Fruit fly (Drosophila melanogaster) whole organism, pupa: ENCODE data around the gene fru.

Experiments
- CG12605 ChIP-seq: fragments of 200-800 bp; sonication (Bioruptor generic); IDR thresholded peaks from 2 replicates; pipeline ENCODE4 v1.3.6; 2022; ENCODE audit warnings: missing biosample characterization, missing genetic modification characterization
- CG14655 ChIP-seq: fragments of 200-800 bp; sonication (Bioruptor generic); optimal IDR thresholded peaks from 3 replicates; lab custom pipeline; 2017; ENCODE audit warnings: mild to moderate bottlenecking, missing biosample characterization, missing genetic modification reagents, missing genetic modification characterization
- CG15710 ChIP-seq: fragments of 200-800 bp; sonication (Bioruptor generic); optimal IDR thresholded peaks from 2 replicates; lab custom pipeline; 2018; ENCODE audit warnings: missing biosample characterization, mild to moderate bottlenecking, missing genetic modification characterization, moderate library complexity
- CG17806 ChIP-seq: fragments of 200-800 bp; sonication (Bioruptor generic); optimal IDR thresholded peaks from 2 replicates; lab custom pipeline; 2018; ENCODE audit warnings: missing biosample characterization, mild to moderate bottlenecking, missing genetic modification characterization, moderate library complexity
- CG34367 ChIP-seq: fragments of 200-800 bp; sonication (Bioruptor generic); optimal IDR thresholded peaks from 2 replicates; lab custom pipeline; 2018; ENCODE audit warnings: missing biosample characterization, mild to moderate bottlenecking, missing genetic modification characterization
- CG8159 ChIP-seq: fragments of 200-800 bp; sonication (Bioruptor generic); optimal IDR thresholded peaks from 3 replicates; lab custom pipeline; 2018; ENCODE audit warnings: missing biosample characterization, mild to moderate bottlenecking, missing genetic modification characterization, moderate library complexity
- EcR ChIP-seq: fragments of 200-800 bp; sonication (Bioruptor generic); optimal IDR thresholded peaks from 3 replicates; lab custom pipeline; 2019; ENCODE audit warnings: missing biosample characterization, missing genetic modification characterization, mild to moderate bottlenecking, moderate library complexity, missing genetic modification reagents
- fd96Ca ChIP-seq: fragments of 200-800 bp; sonication (Bioruptor generic); IDR thresholded peaks from 3 replicates; pipeline ENCODE4 v1.3.6; 2022; ENCODE audit warnings: missing biosample characterization, missing genetic modification characterization

The fru gene

DNA sequence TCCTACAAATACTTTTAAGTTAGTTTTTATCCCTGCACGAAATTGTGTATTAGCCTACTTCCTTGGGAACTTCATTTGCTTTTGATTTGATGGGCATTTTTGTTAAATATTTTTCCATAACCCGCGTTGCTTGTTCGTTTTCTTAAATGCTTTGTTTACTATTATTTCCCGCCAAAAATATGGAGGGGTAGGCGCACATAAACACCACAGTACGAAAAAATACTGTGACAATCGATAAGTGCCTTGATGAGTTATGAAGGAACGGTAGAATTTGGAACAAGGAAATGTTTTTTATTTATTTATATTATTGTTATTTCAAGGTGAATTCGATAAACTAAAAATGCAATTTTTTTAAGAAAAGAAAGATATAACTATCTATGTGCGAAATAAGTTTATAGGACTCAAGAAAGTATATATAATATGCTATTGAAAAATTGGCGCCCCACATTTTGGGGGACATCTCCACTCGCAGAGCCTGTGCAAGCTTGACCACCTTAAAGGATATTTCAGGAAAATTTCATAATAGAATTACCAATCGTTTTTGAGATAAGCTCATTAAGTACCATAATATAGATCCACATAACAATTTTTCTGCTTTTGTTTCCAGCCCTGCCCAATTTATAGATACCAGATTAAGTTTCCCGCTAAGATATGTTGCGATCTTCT, 179.3 kb downstream of the fru start, which contains the start of the genes WRNexo and Nup43:
Gene WRNexo, minus strand, starts transcription at position 185 of the 666 bp plus-strand sequence.
Gene Nup43, plus strand, starts transcription at position 661 of the 666 bp plus-strand sequence.
- TF ChIP-seq CG14655 (GFP tag; lab: Kevin White, UChicago) = peak; percentile 47
- TF ChIP-seq CG17806 = peak; percentile 20
- TF ChIP-seq CG8159 = peak; percentile 45
- TF ChIP-seq EcR (GFP tag; lab: Kevin White, UChicago) = no peak
- TF ChIP-seq fd96Ca (GFP tag; lab: Robert Waterston, UW) = 0 out of 3 replicates have a peak, but pooled peaks have one; percentile 29
- no peak for TF ChIP-seq CG12605
- TF ChIP-seq CG15710 (tag; lab: Kevin White, UChicago) = peak; percentile 45
- no peak for TF ChIP-seq CG34367 (tag; lab: Kevin White, UChicago)
